Worm (Caenorhabditis elegans): ENCODE data around the gene cct-3.

DNA sequence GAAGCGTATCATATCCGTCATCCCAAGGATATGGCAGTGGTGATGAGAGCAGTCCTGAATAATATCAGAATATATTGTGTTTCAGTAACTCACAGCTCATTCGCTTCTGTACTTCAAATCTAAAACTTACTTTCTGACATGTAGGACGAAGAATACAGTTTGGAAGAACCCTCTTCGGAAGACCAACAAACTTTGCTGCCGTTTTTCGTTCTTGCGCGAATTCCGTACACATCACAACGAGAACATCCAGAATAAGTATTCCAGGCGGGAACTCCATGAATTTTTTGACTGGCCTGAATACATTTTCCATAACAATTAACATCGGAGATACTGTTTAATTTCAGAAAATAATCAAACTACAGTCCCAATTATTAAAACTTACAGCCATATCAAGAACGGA lies 44.1 kb downstream of the cct-3 start, which contains the start of gene K09F6.15:
- TF ChIP-seq unc-3 (GFP tag; conservative IDR thresholded peaks at IDR 0.05): no peak
- TF ChIP-seq unc-3 (tag; optimal IDR thresholded peaks at IDR 0.05): no peak
- TF ChIP-seq nhr-11 (tag; optimal IDR thresholded peaks at IDR 0.05): no peak
- no peak for TF ChIP-seq syd-9 (tag; optimal IDR thresholded peaks at IDR 0.05)
- no peak for TF ChIP-seq ceh-30 (tag; optimal IDR thresholded peaks at IDR 0.05)
- TF ChIP-seq unc-55 (GFP tag; optimal IDR thresholded peaks at IDR 0.05): no peak
- no peak for TF ChIP-seq ceh-24 (tag; optimal IDR thresholded peaks at IDR 0.05)
- TF ChIP-seq tbx-2 (tag; optimal IDR thresholded peaks at IDR 0.05): no peak
- no peak for TF ChIP-seq dmd-4 (tag; optimal IDR thresholded peaks at IDR 0.05; ENCODE audit: borderline replicate concordance)
- TF ChIP-seq npax-4 (tag; optimal IDR thresholded peaks at IDR 0.05): no peak
- TF ChIP-seq ceh-18 (tag; optimal IDR thresholded peaks at IDR 0.05): no peak
- no peak for TF ChIP-seq tbx-7 (tag; optimal IDR thresholded peaks at IDR 0.05)
- no peak for TF ChIP-seq ceh-22 (tag; optimal IDR thresholded peaks at IDR 0.05)
- no peak for TF ChIP-seq pqm-1 (tag; optimal IDR thresholded peaks at IDR 0.05)

Data from whole organism, late embryonic.